Worm (Caenorhabditis elegans): ENCODE results near the gene srw-85.

Gene srw-85

DNA sequence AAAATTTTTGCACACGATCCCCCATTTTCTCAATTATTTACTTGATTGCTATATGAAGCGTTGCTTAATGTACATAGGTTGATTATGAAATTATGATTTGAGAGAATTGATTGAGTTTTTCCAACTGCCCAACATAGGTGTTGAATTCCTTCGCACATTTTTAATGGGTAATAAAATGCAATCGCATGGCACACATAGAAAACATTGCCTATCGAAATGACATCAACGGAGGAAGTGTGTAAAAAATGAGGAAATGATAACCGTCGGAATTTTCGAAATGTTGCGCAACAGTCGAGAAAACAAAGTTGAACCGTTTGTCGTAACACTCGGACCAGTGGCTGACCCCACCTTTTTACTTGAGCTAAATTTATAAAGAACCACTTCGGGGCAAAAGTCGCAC lies 31.7 kb downstream of the srw-85 start:
- TF ChIP-seq elt-2 (tag; optimal IDR thresholded peaks at IDR 0.05) = peak; percentile 4

DNA sequence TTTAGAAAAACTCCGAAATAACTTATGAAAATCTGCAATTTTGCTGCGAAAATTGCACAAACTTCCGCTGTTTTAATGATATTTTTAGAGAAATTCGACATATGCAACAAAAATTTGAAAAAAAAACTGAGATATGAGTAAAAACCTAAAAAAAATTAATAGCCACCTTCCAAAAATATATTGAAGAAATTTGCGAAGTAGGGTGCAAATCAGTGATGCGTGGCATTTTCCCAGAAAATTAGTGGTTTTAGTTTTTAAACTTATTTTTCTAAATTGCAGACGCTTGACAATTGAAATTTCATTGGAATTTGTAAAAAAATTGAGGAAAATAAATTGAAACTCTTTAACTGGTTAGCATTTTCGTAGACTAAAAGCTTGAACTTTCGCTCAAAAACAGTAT lies 32.1 kb downstream of the srw-85 start, which contains the start of gene C25F9.13:
C25F9.13 (minus strand) TSS at position 101 of the 400 bp plus-strand sequence.
- TF ChIP-seq egl-5 (tag; optimal IDR thresholded peaks at IDR 0.05) (no peak), zag-1 (tag; optimal IDR thresholded peaks at IDR 0.05) (no peak), ztf-11 (tag; optimal IDR thresholded peaks at IDR 0.05) (no peak), ceh-9 (tag; optimal IDR thresholded peaks at IDR 0.05) (no peak), nhr-43 (tag; optimal IDR thresholded peaks at IDR 0.05; ENCODE audit: poor library complexity, severe bottlenecking) (no peak), aly-2 (tag; optimal IDR thresholded peaks at IDR 0.05) (no peak), unc-39 (tag; optimal IDR thresholded peaks at IDR 0.05) (no peak), fos-1 (tag; optimal IDR thresholded peaks at IDR 0.05) (no peak), lin-15B (tag; optimal IDR thresholded peaks at IDR 0.05) (no peak), nhr-67 (tag; optimal IDR thresholded peaks at IDR 0.05) (no peak)

DNA sequence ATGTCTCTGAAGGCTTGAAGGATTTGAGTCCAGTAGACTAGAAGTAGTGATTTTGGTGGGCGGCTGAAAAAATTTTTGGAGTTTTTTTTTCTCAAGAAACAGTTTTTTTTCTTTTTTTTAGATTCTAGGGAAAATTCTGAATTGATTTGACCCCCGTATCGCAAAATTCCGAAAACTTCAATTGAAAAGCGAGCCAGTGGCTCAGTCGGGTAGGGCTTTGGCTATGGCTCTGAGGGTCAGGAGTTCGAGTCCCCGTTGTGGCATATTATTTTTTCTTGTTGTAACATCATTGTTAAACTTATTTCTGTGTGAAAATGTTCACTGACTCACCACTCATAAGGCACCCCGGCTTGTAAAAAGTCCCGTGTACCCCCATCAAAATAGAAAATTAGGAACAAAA lies 32.5 kb downstream of the srw-85 start:
- no peak for TF ChIP-seq egl-27 (tag; optimal IDR thresholded peaks at IDR 0.05)
- TF ChIP-seq hmg-11 (tag; optimal IDR thresholded peaks at IDR 0.05) = no peak
- no peak for TF ChIP-seq elt-2 (tag; optimal IDR thresholded peaks at IDR 0.05)
- no peak for TF ChIP-seq elt-1 (tag; optimal IDR thresholded peaks at IDR 0.05)

DNA sequence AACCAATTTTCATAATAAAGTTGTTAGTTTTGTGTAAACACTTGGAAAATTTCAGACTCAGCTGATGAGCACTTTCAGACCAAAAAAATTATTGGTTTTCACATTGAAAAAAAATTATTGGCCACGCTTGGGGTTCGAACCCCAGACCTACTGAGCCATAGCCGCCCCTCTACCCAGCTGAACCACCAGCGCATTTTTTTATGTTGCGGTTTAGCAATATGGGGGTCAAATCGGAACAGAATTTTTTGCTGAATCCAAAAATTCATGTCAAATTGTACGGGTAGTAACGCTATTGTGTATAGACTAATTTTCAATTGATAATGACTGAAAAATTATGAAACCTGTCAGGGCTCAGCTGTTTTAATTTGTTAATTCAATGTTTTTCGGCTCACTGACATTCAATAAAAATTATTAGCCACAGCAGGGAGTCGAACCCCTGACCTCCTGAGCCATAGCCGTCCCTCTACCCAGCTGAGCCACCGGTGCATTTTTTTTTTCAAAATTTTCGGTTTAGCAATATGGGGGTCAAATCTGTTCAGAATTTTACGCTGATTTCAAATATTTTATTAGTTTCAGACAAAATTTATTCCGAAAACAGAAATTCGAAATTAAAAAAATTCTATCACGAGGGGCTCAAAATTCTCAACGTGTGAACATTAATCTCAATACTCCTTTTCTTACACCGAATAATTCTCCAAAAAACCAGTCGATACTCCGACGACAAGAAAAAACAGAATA lies 34.2 kb downstream of the srw-85 start:
- TF ChIP-seq R02D3.7 (tag; optimal IDR thresholded peaks at IDR 0.05) = no peak
- no peak for TF ChIP-seq elt-3 (tag; optimal IDR thresholded peaks at IDR 0.05)
- TF ChIP-seq nhr-237 (tag; optimal IDR thresholded peaks at IDR 0.05) = no peak
- no peak for TF ChIP-seq elt-1 (tag; optimal IDR thresholded peaks at IDR 0.05)
- no peak for TF ChIP-seq pha-4 (tag; optimal IDR thresholded peaks at IDR 0.05)
- TF ChIP-seq ceh-28 (tag; optimal IDR thresholded peaks at IDR 0.05) = no peak
- TF ChIP-seq fos-1 (tag; optimal IDR thresholded peaks at IDR 0.05) = no peak
- no peak for TF ChIP-seq jun-1 (tag; optimal IDR thresholded peaks at IDR 0.05)
- TF ChIP-seq tbx-2 (tag; optimal IDR thresholded peaks at IDR 0.05) = no peak
- no peak for TF ChIP-seq nhr-12 (tag; optimal IDR thresholded peaks at IDR 0.05)

DNA sequence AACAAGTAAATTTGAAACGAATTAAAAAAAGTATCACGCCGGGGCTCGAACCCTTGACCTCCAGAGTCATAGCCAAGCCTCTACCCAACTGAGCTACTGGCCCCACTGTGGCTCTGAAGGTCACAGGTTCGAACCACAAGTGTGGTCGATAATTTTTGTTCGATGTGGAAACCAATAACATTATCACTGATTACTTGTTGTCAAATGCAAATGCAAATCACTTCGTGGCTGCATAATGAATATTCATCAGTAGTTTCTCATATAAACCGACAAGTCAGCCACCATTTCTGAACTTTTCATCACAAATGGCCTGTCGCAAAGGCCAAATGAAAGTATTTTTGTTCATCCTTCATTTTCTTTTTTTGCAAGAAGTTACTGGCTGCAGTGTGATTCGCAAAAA lies 36.2 kb downstream of the srw-85 start, which contains the start of gene C25F9.8:
C25F9.8 (plus strand) TSS at position 301 of the 400 bp plus-strand sequence.
- TF ChIP-seq ceh-28 (tag; optimal IDR thresholded peaks at IDR 0.05) (no peak), nhr-23 (tag; optimal IDR thresholded peaks at IDR 0.05) (no peak), lin-39 (tag; optimal IDR thresholded peaks at IDR 0.05) (no peak), zag-1 (tag; optimal IDR thresholded peaks at IDR 0.05) (no peak), skn-1 (tag; optimal IDR thresholded peaks at IDR 0.05) (no peak), unc-62 (GFP tag; optimal IDR thresholded peaks at IDR 0.05) (no peak), mml-1 (tag; optimal IDR thresholded peaks at IDR 0.05) (no peak), hmg-11 (tag; optimal IDR thresholded peaks at IDR 0.05) (no peak), nhr-67 (tag; optimal IDR thresholded peaks at IDR 0.05) (no peak), nfya-1 (tag; optimal IDR thresholded peaks at IDR 0.05; ENCODE audit: insufficient read depth) (no peak), egl-27 (tag; optimal IDR thresholded peaks at IDR 0.05) (no peak), sea-2 (GFP tag; optimal IDR thresholded peaks at IDR 0.05) (no peak), daf-12 (tag; optimal IDR thresholded peaks at IDR 0.05) (no peak), elt-1 (tag; optimal IDR thresholded peaks at IDR 0.05) (no peak), egl-5 (tag; optimal IDR thresholded peaks at IDR 0.05) (no peak), snpc-4 (tag; optimal IDR thresholded peaks at IDR 0.05) (no peak)

DNA sequence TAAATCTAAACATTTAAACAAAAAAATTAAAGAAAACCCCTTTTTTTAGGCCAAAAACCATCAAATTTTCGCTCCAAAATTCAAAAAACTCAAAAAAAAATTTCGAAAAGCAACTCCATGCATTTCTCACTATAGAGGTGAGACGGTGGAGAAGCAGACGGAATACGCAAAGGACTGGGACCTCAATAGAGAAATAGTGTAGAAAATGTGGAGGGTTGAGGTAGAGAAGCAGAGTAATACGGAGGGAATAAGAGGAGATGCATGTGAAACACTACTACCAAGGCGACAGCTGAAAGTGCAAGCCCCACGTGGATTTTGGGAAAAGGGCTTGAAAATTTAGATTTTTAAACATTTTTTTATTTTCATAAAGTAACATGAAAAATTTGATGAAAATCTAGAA lies 39.7 kb downstream of the srw-85 start:
- TF ChIP-seq hmg-11 (tag; optimal IDR thresholded peaks at IDR 0.05) = peak; percentile 55
- peak; percentile 33 for TF ChIP-seq nfya-1 (tag; optimal IDR thresholded peaks at IDR 0.05; ENCODE audit: insufficient read depth)
- no peak for TF ChIP-seq ceh-82 (tag; optimal IDR thresholded peaks at IDR 0.05)

Measured in whole organism, L3 larva.